Fruit fly (Drosophila melanogaster): ENCODE data around the gene CG34136.
A peak's percentile ranks its signal among the peaks of the same experiment; 100 is the strongest.

Gene CG34136

dm6 chr2L:21096448-21096994, at the start of gene CG34136:
CG34136 (plus strand) TSS chr2L:21096922.
- peak; percentile 66 for TF ChIP-seq CG13204 (GFP tag; optimal IDR thresholded peaks at IDR 0.05)
- TF ChIP-seq CG12605 (GFP tag; IDR thresholded peaks at IDR 0.05) = peak; percentile 90
- peak; percentile 84 for TF ChIP-seq Pif1A (GFP tag; optimal IDR thresholded peaks at IDR 0.05)
- peak; percentile 46 for TF ChIP-seq CG14655 (GFP tag; optimal IDR thresholded peaks at IDR 0.05)
- peak; percentile 27 for TF ChIP-seq CG9948 (tag; optimal IDR thresholded peaks at IDR 0.05)
- TF ChIP-seq Ets98B (GFP tag; IDR thresholded peaks at IDR 0.05) = peak; percentile 89
- TF ChIP-seq CG17806 (tag; optimal IDR thresholded peaks at IDR 0.05) = peak; percentile 51
- TF ChIP-seq CG10348 (GFP tag; IDR thresholded peaks at IDR 0.05) = no peak
- peak; percentile 33 for TF ChIP-seq Snoo (tag; optimal IDR thresholded peaks at IDR 0.05)
- peak; percentile 81 for TF ChIP-seq fd96Ca (GFP tag; IDR thresholded peaks at IDR 0.05)
- TF ChIP-seq Pif1B (GFP tag; optimal IDR thresholded peaks at IDR 0.05) = peak; percentile 76
- peak; percentile 29 for TF ChIP-seq CG15710 (tag; optimal IDR thresholded peaks at IDR 0.05)
- peak; percentile 47 for TF ChIP-seq CG34367 (tag; optimal IDR thresholded peaks at IDR 0.05)
- peak; percentile 78 for TF ChIP-seq gl (tag; optimal IDR thresholded peaks at IDR 0.05)
- peak; percentile 51 for TF ChIP-seq CG8301 (tag; optimal IDR thresholded peaks at IDR 0.05)
- peak; percentile 40 for TF ChIP-seq D1 (tag; optimal IDR thresholded peaks at IDR 0.05)
- TF ChIP-seq EcR (GFP tag; optimal IDR thresholded peaks at IDR 0.05) = peak; percentile 9
- peak; percentile 78 for TF ChIP-seq CG32121 (GFP tag; IDR thresholded peaks at IDR 0.05)
- peak; percentile 51 for TF ChIP-seq CG8159 (tag; optimal IDR thresholded peaks at IDR 0.05)
- peak; percentile 94 for TF ChIP-seq CG4496 (GFP tag; IDR thresholded peaks at IDR 0.05)
- peak; percentile 24; the same call in 1 of the 2 replicates for TF ChIP-seq rn (GFP tag; IDR thresholded peaks at IDR 0.05)

- peak; percentile 34; the same call in 1 of the 3 replicates for TF ChIP-seq CG4496 (GFP tag; IDR thresholded peaks at IDR 0.05)
- TF ChIP-seq CG12605 (GFP tag; IDR thresholded peaks at IDR 0.05) = peak; percentile 48
- no peak for TF ChIP-seq gl (tag; optimal IDR thresholded peaks at IDR 0.05)
- peak; percentile 28; the same call in 1 of the 2 replicates for TF ChIP-seq CG32121 (GFP tag; IDR thresholded peaks at IDR 0.05)
These were observed 44.6 kb upstream of the CG34136 start, which contains the start of gene CG42238 for dm6 chr2L:21051873-21052736. CG42238 (minus strand) TSS chr2L:21052164.

dm6 chr2L:21052783-21053463, 43.8 kb upstream of the CG34136 start, which contains the start of gene Itgbn:
Itgbn (plus strand) TSS chr2L:21053033.
- no peak for TF ChIP-seq CG10348 (GFP tag; IDR thresholded peaks at IDR 0.05)
- TF ChIP-seq EcR (GFP tag; optimal IDR thresholded peaks at IDR 0.05) = no peak
- TF ChIP-seq Pif1A (GFP tag; optimal IDR thresholded peaks at IDR 0.05) = no peak
- no peak for TF ChIP-seq Pif1B (GFP tag; optimal IDR thresholded peaks at IDR 0.05)
- TF ChIP-seq gl (tag; optimal IDR thresholded peaks at IDR 0.05) = no peak
- TF ChIP-seq CG12605 (GFP tag; IDR thresholded peaks at IDR 0.05) = no peak
- no peak for TF ChIP-seq D1 (tag; optimal IDR thresholded peaks at IDR 0.05)
- no peak for TF ChIP-seq CG34367 (tag; optimal IDR thresholded peaks at IDR 0.05)
- no peak for TF ChIP-seq CG15710 (tag; optimal IDR thresholded peaks at IDR 0.05)
- TF ChIP-seq CG32121 (GFP tag; IDR thresholded peaks at IDR 0.05) = no peak
- TF ChIP-seq Ets98B (GFP tag; IDR thresholded peaks at IDR 0.05) = no peak

dm6 chr2L:21053623-21054022, 43.1 kb upstream of the CG34136 start:
- TF ChIP-seq fd96Ca (GFP tag; IDR thresholded peaks at IDR 0.05) (no peak), Pif1B (GFP tag; optimal IDR thresholded peaks at IDR 0.05) (no peak), EcR (GFP tag; optimal IDR thresholded peaks at IDR 0.05) (no peak), CG10348 (GFP tag; IDR thresholded peaks at IDR 0.05) (no peak), CG8301 (tag; optimal IDR thresholded peaks at IDR 0.05) (no peak), CG32121 (GFP tag; IDR thresholded peaks at IDR 0.05) (no peak), Snoo (tag; optimal IDR thresholded peaks at IDR 0.05) (no peak), CG12605 (GFP tag; IDR thresholded peaks at IDR 0.05) (no peak), CG15710 (tag; optimal IDR thresholded peaks at IDR 0.05) (no peak), CG4496 (GFP tag; IDR thresholded peaks at IDR 0.05) (no peak), D1 (tag; optimal IDR thresholded peaks at IDR 0.05) (no peak), CG13204 (GFP tag; optimal IDR thresholded peaks at IDR 0.05) (no peak), CG9948 (tag; optimal IDR thresholded peaks at IDR 0.05) (no peak)

dm6 chr2L:21061591-21061990, 35.1 kb upstream of the CG34136 start:
- TF ChIP-seq CG8301 (tag; optimal IDR thresholded peaks at IDR 0.05) = no peak
- TF ChIP-seq EcR (GFP tag; optimal IDR thresholded peaks at IDR 0.05) = peak; percentile 35
- 0 out of 3 replicates have a peak, but pooled peaks have one; percentile 30 for TF ChIP-seq fd96Ca (GFP tag; IDR thresholded peaks at IDR 0.05)

dm6 chr2L:21062611-21063010, 34.1 kb upstream of the CG34136 start:
- no peak for TF ChIP-seq CG8159 (tag; optimal IDR thresholded peaks at IDR 0.05)
- no peak for TF ChIP-seq rn (GFP tag; IDR thresholded peaks at IDR 0.05)
- TF ChIP-seq CG34367 (tag; optimal IDR thresholded peaks at IDR 0.05) = no peak
- no peak for TF ChIP-seq CG17806 (tag; optimal IDR thresholded peaks at IDR 0.05)
- TF ChIP-seq CG12605 (GFP tag; IDR thresholded peaks at IDR 0.05) = no peak
- no peak for TF ChIP-seq Ets98B (GFP tag; IDR thresholded peaks at IDR 0.05)
- TF ChIP-seq CG8301 (tag; optimal IDR thresholded peaks at IDR 0.05) = no peak
- TF ChIP-seq CG4496 (GFP tag; IDR thresholded peaks at IDR 0.05) = no peak
- TF ChIP-seq gl (tag; optimal IDR thresholded peaks at IDR 0.05) = no peak
- no peak for TF ChIP-seq Pif1B (GFP tag; optimal IDR thresholded peaks at IDR 0.05)
- TF ChIP-seq CG10348 (GFP tag; IDR thresholded peaks at IDR 0.05) = no peak

All from whole organism, pupa.